Worm (Caenorhabditis elegans): ENCODE results near the gene str-221.

str-221 gene

DNA sequence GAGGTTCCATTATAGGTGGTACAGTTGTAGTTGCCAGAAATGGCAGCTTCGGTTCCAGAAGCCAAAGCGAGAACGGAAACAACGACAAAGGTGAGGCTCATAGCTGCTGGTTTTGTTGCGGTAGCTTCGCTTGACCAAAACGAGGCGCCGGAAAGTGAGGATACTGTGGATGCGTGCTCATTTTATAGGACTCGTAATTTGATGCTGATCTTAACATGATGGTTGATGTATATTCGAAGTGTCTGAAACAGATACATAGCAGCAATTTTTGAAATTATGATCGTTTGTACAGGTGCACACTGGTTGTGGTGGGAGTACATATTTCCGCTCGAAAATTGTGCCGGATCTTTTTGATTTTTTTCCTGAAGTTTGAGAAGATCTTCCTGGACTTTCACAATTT lies 9.0 kb upstream of the str-221 start, which contains the start of gene Y46H3D.8:
TSS of gene Y46H3D.8 (minus strand) at position 101 of the 400 bp plus-strand sequence.
- TF ChIP-seq blmp-1 (tag; optimal IDR thresholded peaks at IDR 0.05) (no peak), hlh-1 (tag; optimal IDR thresholded peaks at IDR 0.05) (no peak), mls-2 (tag; optimal IDR thresholded peaks at IDR 0.05) (no peak), pha-4 (tag; optimal IDR thresholded peaks at IDR 0.05) (no peak), sem-2 (GFP tag; optimal IDR thresholded peaks at IDR 0.05) (no peak), lin-13 (tag; optimal IDR thresholded peaks at IDR 0.05) (no peak), nhr-12 (tag; optimal IDR thresholded peaks at IDR 0.05) (no peak), tbx-8 (GFP tag; optimal IDR thresholded peaks at IDR 0.05) (no peak), drap-1 (GFP tag; optimal IDR thresholded peaks at IDR 0.05) (no peak), sptf-1 (tag; optimal IDR thresholded peaks at IDR 0.05) (no peak), zip-8 (tag; optimal IDR thresholded peaks at IDR 0.05) (no peak), ceh-39 (tag; optimal IDR thresholded peaks at IDR 0.05) (no peak)

DNA sequence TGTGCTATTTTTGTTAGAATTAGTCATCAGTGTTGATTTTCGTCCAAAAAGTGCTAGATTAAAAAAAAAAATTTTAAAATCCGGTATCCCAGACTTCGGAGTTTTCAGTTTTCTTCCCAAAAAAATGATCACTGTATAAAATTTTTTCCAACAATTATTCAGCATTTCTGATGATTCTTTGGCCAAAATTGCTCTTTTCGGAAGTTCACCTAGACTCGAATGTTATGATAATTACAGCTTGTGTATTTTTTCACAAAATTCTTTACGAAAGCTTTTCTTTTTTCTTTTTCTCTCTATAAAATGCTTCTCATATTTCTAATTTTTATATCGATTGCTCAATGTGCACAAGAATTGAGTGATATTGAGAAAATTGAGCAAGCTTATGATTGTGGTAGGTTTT lies 8.4 kb upstream of the str-221 start, which contains the start of gene irld-17:
TSS of gene irld-17 (plus strand) at position 301 of the 400 bp plus-strand sequence.
- no peak for TF ChIP-seq mls-2 (tag; optimal IDR thresholded peaks at IDR 0.05)
- no peak for TF ChIP-seq nhr-76 (tag; optimal IDR thresholded peaks at IDR 0.05)
- no peak for TF ChIP-seq elt-3 (tag; optimal IDR thresholded peaks at IDR 0.05)
- no peak for TF ChIP-seq unc-62 (GFP tag; optimal IDR thresholded peaks at IDR 0.05)
- no peak for TF ChIP-seq nhr-28 (tag; optimal IDR thresholded peaks at IDR 0.05)
- no peak for TF ChIP-seq unc-120 (tag; optimal IDR thresholded peaks at IDR 0.05; ENCODE audit: poor library complexity, severe bottlenecking)
- TF ChIP-seq blmp-1 (tag; optimal IDR thresholded peaks at IDR 0.05): no peak
- no peak for TF ChIP-seq lin-13 (tag; optimal IDR thresholded peaks at IDR 0.05)
- TF ChIP-seq nhr-12 (tag; optimal IDR thresholded peaks at IDR 0.05): no peak
- TF ChIP-seq sptf-1 (tag; optimal IDR thresholded peaks at IDR 0.05): no peak
- TF ChIP-seq mep-1 (tag; optimal IDR thresholded peaks at IDR 0.05): no peak
- no peak for TF ChIP-seq ham-2 (GFP tag; optimal IDR thresholded peaks at IDR 0.05)
- TF ChIP-seq unc-39 (tag; optimal IDR thresholded peaks at IDR 0.05): no peak
- TF ChIP-seq zip-8 (tag; optimal IDR thresholded peaks at IDR 0.05): no peak
- no peak for TF ChIP-seq snpc-4 (tag; optimal IDR thresholded peaks at IDR 0.05)
- no peak for TF ChIP-seq ceh-83 (GFP tag; optimal IDR thresholded peaks at IDR 0.05)
- TF ChIP-seq sem-2 (GFP tag; optimal IDR thresholded peaks at IDR 0.05): no peak
- no peak for TF ChIP-seq bed-3 (GFP tag; optimal IDR thresholded peaks at IDR 0.05)

DNA sequence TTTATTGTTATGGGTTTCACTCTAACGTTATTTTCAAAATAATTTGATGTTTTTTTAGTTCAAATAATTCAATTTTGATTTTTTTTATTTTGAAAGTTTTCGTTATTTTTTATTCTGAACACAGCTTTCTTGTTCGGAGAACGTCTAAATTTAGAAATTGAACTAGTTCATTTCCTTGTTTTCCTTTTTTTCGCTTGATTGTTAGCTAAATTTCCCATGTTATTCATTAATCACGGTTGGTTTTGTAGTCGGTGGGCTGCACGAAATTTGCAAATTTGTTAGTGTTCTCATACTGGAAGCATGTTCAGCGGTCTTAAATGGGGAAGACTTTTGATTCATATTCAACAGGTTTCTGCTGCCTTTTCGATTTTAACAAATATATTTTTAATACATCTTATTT lies 4.2 kb upstream of the str-221 start, which contains the start of gene str-222:
TSS of gene str-222 (plus strand) at position 301 of the 400 bp plus-strand sequence.
- TF ChIP-seq drap-1 (GFP tag; optimal IDR thresholded peaks at IDR 0.05) (no peak), flh-1 (GFP tag; optimal IDR thresholded peaks at IDR 0.05) (no peak), pha-4 (tag; optimal IDR thresholded peaks at IDR 0.05) (no peak), unc-39 (tag; optimal IDR thresholded peaks at IDR 0.05) (no peak), nhr-2 (tag; optimal IDR thresholded peaks at IDR 0.05) (no peak), mab-5 (tag; optimal IDR thresholded peaks at IDR 0.05) (no peak), ham-2 (GFP tag; optimal IDR thresholded peaks at IDR 0.05) (no peak)

DNA sequence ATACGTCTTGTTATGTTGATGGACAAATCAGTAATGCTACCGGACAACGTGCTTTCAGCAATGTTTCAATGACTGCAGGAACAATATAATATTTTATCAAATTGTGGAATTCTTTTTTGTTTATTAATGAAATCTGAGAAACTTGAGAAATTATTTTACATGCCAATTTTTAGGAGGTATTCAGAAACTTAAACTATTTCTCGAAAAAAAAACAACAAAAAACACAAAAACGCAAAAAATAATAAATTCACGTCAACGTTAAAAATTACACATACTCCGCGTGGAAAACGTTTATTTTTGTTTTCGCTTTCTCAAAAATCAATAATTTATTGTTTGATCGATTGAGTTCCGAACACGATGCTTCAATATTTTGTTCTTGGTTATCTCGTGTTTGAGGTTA lies 2.1 kb downstream of the str-221 start, which contains the start of gene Y46H3D.1:
TSS of gene Y46H3D.1 (plus strand) at position 301 of the 400 bp plus-strand sequence.
- TF ChIP-seq ham-2 (GFP tag; optimal IDR thresholded peaks at IDR 0.05): no peak
- TF ChIP-seq lsy-2 (tag; optimal IDR thresholded peaks at IDR 0.05): no peak
- TF ChIP-seq bed-3 (GFP tag; optimal IDR thresholded peaks at IDR 0.05): no peak
- no peak for TF ChIP-seq unc-120 (tag; optimal IDR thresholded peaks at IDR 0.05; ENCODE audit: poor library complexity, severe bottlenecking)
- no peak for TF ChIP-seq unc-62 (GFP tag; optimal IDR thresholded peaks at IDR 0.05)
- no peak for TF ChIP-seq mep-1 (tag; optimal IDR thresholded peaks at IDR 0.05)
- TF ChIP-seq nhr-76 (tag; optimal IDR thresholded peaks at IDR 0.05): no peak
- no peak for TF ChIP-seq elt-1 (tag; optimal IDR thresholded peaks at IDR 0.05; ENCODE audit: borderline replicate concordance, insufficient read depth)
- no peak for TF ChIP-seq sem-2 (GFP tag; optimal IDR thresholded peaks at IDR 0.05)
- TF ChIP-seq nhr-12 (tag; optimal IDR thresholded peaks at IDR 0.05): no peak
- TF ChIP-seq ces-1 (GFP tag; optimal IDR thresholded peaks at IDR 0.05): no peak
- no peak for TF ChIP-seq nhr-2 (tag; optimal IDR thresholded peaks at IDR 0.05)
- no peak for TF ChIP-seq nhr-28 (tag; optimal IDR thresholded peaks at IDR 0.05)
- no peak for TF ChIP-seq unc-39 (tag; optimal IDR thresholded peaks at IDR 0.05)
- no peak for TF ChIP-seq ztf-11 (tag; optimal IDR thresholded peaks at IDR 0.05)
- no peak for TF ChIP-seq lin-32 (GFP tag; optimal IDR thresholded peaks at IDR 0.05)
- no peak for TF ChIP-seq ceh-83 (GFP tag; optimal IDR thresholded peaks at IDR 0.05)
- TF ChIP-seq hlh-1 (tag; optimal IDR thresholded peaks at IDR 0.05): no peak

DNA sequence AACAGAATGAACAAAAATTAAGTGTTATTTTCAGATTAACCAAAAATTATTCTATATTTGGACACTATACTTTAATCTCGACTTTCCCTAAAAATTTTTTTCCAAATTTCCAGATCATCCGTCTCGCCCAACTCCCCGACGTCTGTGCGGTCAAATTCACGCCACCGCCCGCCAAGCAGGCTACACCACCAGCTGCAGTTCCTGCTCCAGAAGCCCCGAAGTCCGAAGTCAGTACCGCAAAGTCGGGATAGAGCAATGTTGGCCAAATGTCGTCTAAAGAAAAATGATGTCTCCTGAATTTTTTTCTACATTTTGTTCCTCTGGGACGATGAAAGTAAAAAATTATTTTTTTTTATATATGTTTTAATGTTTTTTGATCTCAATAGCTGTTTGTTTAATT lies 2.7 kb downstream of the str-221 start:
- TF ChIP-seq sptf-1 (tag; optimal IDR thresholded peaks at IDR 0.05): no peak
- TF ChIP-seq pha-4 (tag; optimal IDR thresholded peaks at IDR 0.05): no peak
- no peak for TF ChIP-seq hlh-1 (tag; optimal IDR thresholded peaks at IDR 0.05)
- no peak for TF ChIP-seq elt-1 (tag; optimal IDR thresholded peaks at IDR 0.05; ENCODE audit: borderline replicate concordance, insufficient read depth)
- no peak for TF ChIP-seq ceh-43 (GFP tag; optimal IDR thresholded peaks at IDR 0.05)
- TF ChIP-seq bed-3 (GFP tag; optimal IDR thresholded peaks at IDR 0.05): no peak
- no peak for TF ChIP-seq lsy-2 (tag; optimal IDR thresholded peaks at IDR 0.05)
- TF ChIP-seq blmp-1 (tag; optimal IDR thresholded peaks at IDR 0.05): no peak
- no peak for TF ChIP-seq unc-62 (GFP tag; optimal IDR thresholded peaks at IDR 0.05)
- TF ChIP-seq drap-1 (GFP tag; optimal IDR thresholded peaks at IDR 0.05): no peak
